Fruit fly (Drosophila melanogaster) whole organism, embryonic: ENCODE measurements around the gene Jhbp13.

Experiments used
- Ada2b ChIP-seq: fragments of 200-800 bp; sonication (Bioruptor generic); IDR thresholded peaks from 2 replicates; pipeline ENCODE4 v1.3.6; 2022; ENCODE audit warnings: missing biosample characterization, missing genetic modification characterization
- Aef1 ChIP-seq: fragments of 200-800 bp; sonication (Bioruptor generic); IDR thresholded peaks from 3 replicates; pipeline ENCODE4 v1.3.6; 2022; ENCODE audit warnings: missing biosample characterization, missing genetic modification characterization
- BtbVII ChIP-seq: fragments of 200-800 bp; sonication (Bioruptor generic); optimal IDR thresholded peaks from 3 replicates; lab custom pipeline; 2017; ENCODE audit warnings: missing biosample characterization, mild to moderate bottlenecking, missing genetic modification characterization
- CG10565 ChIP-seq: fragments of 200-800 bp; sonication (Bioruptor generic); optimal IDR thresholded peaks from 3 replicates; lab custom pipeline; 2016; ENCODE audit warnings: missing biosample characterization, mild to moderate bottlenecking, missing genetic modification characterization
- CG11085 ChIP-seq: fragments of 200-800 bp; sonication (Bioruptor generic); IDR thresholded peaks from 2 replicates; pipeline ENCODE4 v1.3.6; 2022; ENCODE audit warnings: missing biosample characterization, missing genetic modification characterization
- CG11398 ChIP-seq: fragments of 200-800 bp; sonication (Bioruptor generic); optimal IDR thresholded peaks from 2 replicates; lab custom pipeline; 2016; ENCODE audit warnings: missing biosample characterization, missing genetic modification characterization
- CG11695 ChIP-seq: fragments of 200-800 bp; sonication (Bioruptor generic); IDR thresholded peaks from 3 replicates; pipeline ENCODE4 v1.3.6; 2022; ENCODE audit warnings: missing biosample characterization, missing genetic modification characterization
- CG12659 ChIP-seq: fragments of 200-800 bp; sonication (Bioruptor generic); optimal IDR thresholded peaks from 3 replicates; lab custom pipeline; 2017; ENCODE audit warnings: mild to moderate bottlenecking, missing biosample characterization, missing genetic modification reagents, missing genetic modification characterization
- CG1529 ChIP-seq: fragments of 200-800 bp; sonication (Bioruptor generic); optimal IDR thresholded peaks from 3 replicates; lab custom pipeline; 2018; ENCODE audit warnings: missing biosample characterization, missing genetic modification characterization
- CG2712 ChIP-seq: fragments of 200-800 bp; optimal IDR thresholded peaks from 3 replicates; lab custom pipeline; 2019; ENCODE audit warnings: missing biosample characterization, mild to moderate bottlenecking, missing genetic modification characterization, moderate library complexity
- CG2889 ChIP-seq: fragments of 200-800 bp; sonication (Bioruptor generic); IDR thresholded peaks from 3 replicates; pipeline ENCODE4 v1.3.6; 2022; ENCODE audit warnings: missing biosample characterization, missing genetic modification characterization
- CG31365 ChIP-seq: fragments of 200-800 bp; sonication (Bioruptor generic); optimal IDR thresholded peaks from 2 replicates; lab custom pipeline; 2018; ENCODE audit warnings: missing biosample characterization, mild to moderate bottlenecking, missing genetic modification characterization
- CG31441 ChIP-seq: fragments of 200-800 bp; sonication (Bioruptor generic); IDR thresholded peaks from 2 replicates; pipeline ENCODE4 v1.3.6; 2022; ENCODE audit warnings: missing biosample characterization, missing genetic modification characterization
- CG5953 ChIP-seq: fragments of 200-800 bp; sonication (Bioruptor generic); IDR thresholded peaks from 2 replicates; pipeline ENCODE4 v1.3.6; 2022; ENCODE audit warnings: missing biosample characterization, missing genetic modification characterization
- CG6175 ChIP-seq: fragments of 200-800 bp; sonication (Bioruptor generic); IDR thresholded peaks from 3 replicates; pipeline ENCODE4 v1.3.6; 2022; ENCODE audit warnings: missing biosample characterization, missing genetic modification characterization
- CG7357 ChIP-seq: fragments of 200-800 bp; sonication (Bioruptor generic); IDR thresholded peaks from 3 replicates; pipeline ENCODE4 v1.3.6; 2022; ENCODE audit warnings: missing biosample characterization, missing genetic modification characterization
- CG8924 ChIP-seq: fragments of 200-800 bp; optimal IDR thresholded peaks from 3 replicates; lab custom pipeline; 2019; ENCODE audit warnings: missing biosample characterization, mild to moderate bottlenecking, missing genetic modification characterization, moderate library complexity
- Dfd ChIP-seq, 2 experiments: fragments of >200 bp; optimal IDR thresholded peaks; 2 replicates each; lab custom pipeline; 2017; ENCODE audit warnings: missing biosample characterization in 2 of 2, missing genetic modification characterization in 2 of 2
- Dip3 ChIP-seq: fragments of 200-800 bp; sonication (Bioruptor generic); optimal IDR thresholded peaks from 3 replicates; lab custom pipeline; 2016; ENCODE audit warnings: missing biosample characterization, missing genetic modification characterization
- Jarid2 ChIP-seq: fragments of 200-800 bp; sonication (Bioruptor generic); optimal IDR thresholded peaks from 3 replicates; lab custom pipeline; 2017; ENCODE audit warnings: mild to moderate bottlenecking, missing biosample characterization, missing genetic modification reagents, missing genetic modification characterization
- NC2β ChIP-seq: fragments of 200-800 bp; sonication (Bioruptor generic); optimal IDR thresholded peaks from 2 replicates; lab custom pipeline; 2016; ENCODE audit warnings: missing biosample characterization, missing genetic modification characterization
- Sry-β ChIP-seq: fragments of 200-800 bp; sonication (Bioruptor generic); optimal IDR thresholded peaks from 2 replicates; lab custom pipeline; 2018; ENCODE audit warnings: missing biosample characterization, mild to moderate bottlenecking, missing genetic modification characterization, moderate library complexity
- Taf1 ChIP-seq: fragments of 200-800 bp; sonication (Bioruptor generic); IDR thresholded peaks from 2 replicates; pipeline ENCODE4 v1.3.6; 2022; ENCODE audit warnings: missing biosample characterization, missing genetic modification characterization
- aop ChIP-seq: fragments of 200-800 bp; sonication (Bioruptor generic); IDR thresholded peaks from 2 replicates; pipeline ENCODE4 v1.3.6; 2022; ENCODE audit warnings: missing biosample characterization, missing genetic modification characterization
- bigmax ChIP-seq: fragments of 200-800 bp; sonication (Bioruptor generic); optimal IDR thresholded peaks from 2 replicates; lab custom pipeline; 2018; ENCODE audit warnings: missing biosample characterization, mild to moderate bottlenecking, missing genetic modification characterization
- bowl ChIP-seq: fragments of 200-800 bp; sonication (Bioruptor generic); IDR thresholded peaks from 2 replicates; pipeline ENCODE4 v1.3.6; 2022; ENCODE audit warnings: missing biosample characterization, missing genetic modification characterization
- btn ChIP-seq: fragments of 200-800 bp; sonication (Bioruptor generic); optimal IDR thresholded peaks from 2 replicates; lab custom pipeline; 2016; ENCODE audit warnings: missing biosample characterization, missing genetic modification characterization
- croc ChIP-seq: fragments of 200-800 bp; sonication (Bioruptor generic); conservative IDR thresholded peaks from 3 replicates; pipeline ENCODE4 v1.3.6; 2022; ENCODE audit warnings: missing biosample characterization, missing genetic modification characterization
- crp ChIP-seq, 2 experiments: fragments of 200-800 bp; sonication (Bioruptor generic); optimal IDR thresholded peaks; 2 replicates in 1 of 2; 3 replicates in 1 of 2; lab custom pipeline; 2017; ENCODE audit warnings: missing biosample characterization in 2 of 2, missing genetic modification characterization in 2 of 2, mild to moderate bottlenecking in 1 of 2, moderate library complexity in 1 of 2
- danr ChIP-seq: fragments of 200-800 bp; sonication (Bioruptor generic); IDR thresholded peaks from 2 replicates; pipeline ENCODE4 v1.3.6; 2022; ENCODE audit warnings: missing biosample characterization, missing genetic modification characterization
- dati ChIP-seq: fragments of 200-800 bp; sonication (Bioruptor generic); IDR thresholded peaks from 2 replicates; pipeline ENCODE4 v1.3.6; 2022; ENCODE audit warnings: missing biosample characterization, missing genetic modification characterization
- eyg ChIP-seq: fragments of 200-800 bp; sonication (Bioruptor generic); optimal IDR thresholded peaks from 3 replicates; lab custom pipeline; 2016; ENCODE audit warnings: missing biosample characterization, missing genetic modification characterization
- fd64A ChIP-seq: fragments of 200-800 bp; sonication (Bioruptor generic); optimal IDR thresholded peaks from 3 replicates; lab custom pipeline; 2018; ENCODE audit warnings: missing biosample characterization, mild to moderate bottlenecking, missing genetic modification characterization
- gcm ChIP-seq: fragments of 200-800 bp; sonication (Bioruptor generic); optimal IDR thresholded peaks from 2 replicates; lab custom pipeline; 2019; ENCODE audit warnings: missing biosample characterization, mild to moderate bottlenecking, missing genetic modification characterization, moderate library complexity
- gsb-n ChIP-seq: fragments of 200-800 bp; sonication (Bioruptor generic); optimal IDR thresholded peaks from 3 replicates; lab custom pipeline; 2018; ENCODE audit warnings: missing biosample characterization, mild to moderate bottlenecking, missing genetic modification characterization
- hbn ChIP-seq: fragments of 200-800 bp; sonication (Bioruptor generic); IDR thresholded peaks from 2 replicates; pipeline ENCODE4 v1.3.6; 2022; ENCODE audit warnings: missing biosample characterization, missing genetic modification characterization; ENCODE audit not compliant: partially characterized antibody
- hkb ChIP-seq, 2 experiments: fragments of 200-800 bp in 1 of 2; fragments of >200 bp in 1 of 2; sonication (Bioruptor generic) in 1 of 2; IDR thresholded peaks in 1 of 2; optimal IDR thresholded peaks in 1 of 2; 2 replicates each; pipeline versions ENCODE4 v1.3.6 to Lab custom; 2017 to 2022; ENCODE audit warnings: missing biosample characterization in 1 of 2, missing genetic modification characterization in 1 of 2
- kah ChIP-seq: fragments of 200-800 bp; sonication (Bioruptor generic); optimal IDR thresholded peaks from 2 replicates; lab custom pipeline; 2018; ENCODE audit warnings: missing biosample characterization, mild to moderate bottlenecking, missing genetic modification characterization
- lilli ChIP-seq: fragments of 200-800 bp; sonication (Bioruptor generic); optimal IDR thresholded peaks from 3 replicates; lab custom pipeline; 2016; ENCODE audit warnings: missing biosample characterization, missing genetic modification characterization
- mirr ChIP-seq: fragments of 200-800 bp; sonication (Bioruptor generic); optimal IDR thresholded peaks from 3 replicates; lab custom pipeline; 2018; ENCODE audit warnings: missing biosample characterization, mild to moderate bottlenecking, missing genetic modification characterization
- pros ChIP-seq: fragments of 200-800 bp; sonication (Bioruptor generic); optimal IDR thresholded peaks from 3 replicates; lab custom pipeline; 2019; ENCODE audit warnings: missing biosample characterization, mild to moderate bottlenecking, missing genetic modification characterization, moderate library complexity
- schlank ChIP-seq: fragments of 200-800 bp; sonication (Bioruptor generic); optimal IDR thresholded peaks from 2 replicates; lab custom pipeline; 2018; ENCODE audit warnings: missing biosample characterization, mild to moderate bottlenecking, missing genetic modification characterization
- shn ChIP-seq: fragments of 200-800 bp; sonication (Bioruptor generic); optimal IDR thresholded peaks from 3 replicates; lab custom pipeline; 2016; ENCODE audit warnings: missing biosample characterization, missing genetic modification characterization
- tgo ChIP-seq: fragments of 200-800 bp; sonication (Bioruptor generic); IDR thresholded peaks from 3 replicates; pipeline ENCODE4 v1.3.6; 2022; ENCODE audit warnings: missing biosample characterization, missing genetic modification characterization
- wor ChIP-seq: fragments of 200-800 bp; sonication (Bioruptor generic); IDR thresholded peaks from 2 replicates; pipeline ENCODE4 v1.3.6; 2022; ENCODE audit warnings: missing biosample characterization, missing genetic modification characterization

The Jhbp13 gene

DNA sequence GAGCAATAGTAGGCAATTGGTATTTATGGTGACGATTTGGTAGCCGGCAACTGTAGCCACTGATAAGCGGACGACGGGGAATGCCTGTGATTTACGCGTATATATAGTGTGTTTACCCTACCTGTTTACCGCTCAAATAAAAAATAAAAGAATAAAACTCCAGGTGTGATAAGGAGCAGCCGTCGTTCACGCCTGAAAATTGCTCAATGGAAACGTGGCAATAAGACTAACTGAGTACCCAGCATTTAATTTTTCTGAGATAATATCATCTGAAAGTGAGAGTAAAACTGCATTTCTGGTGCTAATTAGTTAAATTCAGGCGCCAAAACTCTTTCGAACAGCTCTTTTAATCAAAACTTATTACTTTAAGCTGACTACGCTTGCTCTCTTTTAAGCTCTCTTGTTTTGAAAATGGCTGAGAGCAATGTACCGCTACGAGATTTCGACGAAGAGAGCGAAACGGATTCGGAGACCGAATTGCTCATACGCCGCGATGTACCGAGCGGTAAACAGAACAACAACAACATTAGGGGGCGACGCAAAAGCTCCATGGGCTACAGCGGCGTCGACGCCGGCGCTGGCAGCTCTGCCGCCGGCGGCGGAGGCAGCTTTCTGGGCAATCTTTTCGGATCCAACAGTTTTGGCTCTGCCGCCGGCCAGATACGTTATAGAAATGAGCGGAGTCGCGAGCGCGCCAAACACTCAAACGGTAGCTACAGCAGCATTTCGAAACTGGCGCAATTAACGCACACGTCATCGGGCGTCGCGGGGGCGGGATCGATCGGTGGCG, 50.7 kb downstream of the Jhbp13 start (continued):
- peak; percentile 84 for TF ChIP-seq CG31365 (tag; lab: Kevin White, UChicago)
- peak; percentile 78 for TF ChIP-seq CG12659 (GFP tag; lab: Kevin White, UChicago)
- TF ChIP-seq aop (GFP tag; lab: Robert Waterston, UW) = no peak
- peak; percentile 26 for TF ChIP-seq lilli
- TF ChIP-seq tgo (GFP tag; lab: Robert Waterston, UW) = peak; percentile 32; the same call in 1 of the 3 replicates
- peak; percentile 27; the same call in 1 of the 2 replicates for TF ChIP-seq danr
- no peak for TF ChIP-seq Aef1
- peak; percentile 58 for TF ChIP-seq NC2β
- TF ChIP-seq schlank (tag; lab: Kevin White, UChicago) = peak; percentile 91
- TF ChIP-seq CG1529 (GFP tag; lab: Kevin White, UChicago) = peak; percentile 84
- TF ChIP-seq fd64A (GFP tag; lab: Kevin White, UChicago) = peak; percentile 87
- TF ChIP-seq hbn (GFP tag; lab: Robert Waterston, UW) = no peak
- no peak for TF ChIP-seq croc (GFP tag; lab: Robert Waterston, UW)
- TF ChIP-seq gsb-n (tag; lab: Kevin White, UChicago) = peak; percentile 62
- no peak for TF ChIP-seq crp (GFP tag; optimal IDR thresholded peaks at IDR 0.05; lab: Kevin White, UChicago)
- peak; percentile 97 for TF ChIP-seq Jarid2 (GFP tag; lab: Kevin White, UChicago)
- peak; percentile 96 for TF ChIP-seq CG6175 (GFP tag; lab: Robert Waterston, UW)
- TF ChIP-seq gcm = peak; percentile 83
- no peak for TF ChIP-seq CG10565 (GFP tag; lab: Kevin White, UChicago)
- TF ChIP-seq kah (GFP tag; lab: Kevin White, UChicago) = peak; percentile 66
- no peak for TF ChIP-seq Dip3 (GFP tag; lab: Kevin White, UChicago)
- peak; percentile 28; the same call in 1 of the 2 replicates for TF ChIP-seq CG11085 (GFP tag; lab: Robert Waterston, UW)
- TF ChIP-seq pros (GFP tag; lab: Kevin White, UChicago) = no peak
- TF ChIP-seq CG8924 (tag; lab: Kevin White, UChicago) = peak; percentile 74
- TF ChIP-seq CG11695 (GFP tag; lab: Robert Waterston, UW) = peak; percentile 73
- TF ChIP-seq BtbVII = peak; percentile 89
- 0 out of 3 replicates have a peak, but pooled peaks have one; percentile 33 for TF ChIP-seq CG7357 (GFP tag; lab: Robert Waterston, UW)
- TF ChIP-seq CG31441 (GFP tag; lab: Robert Waterston, UW) = peak; percentile 56; the same call in 1 of the 2 replicates
- TF ChIP-seq dati = 0 out of 2 replicates have a peak, but pooled peaks have one; percentile 20
- TF ChIP-seq wor (GFP tag; lab: Robert Waterston, UW) = no peak
- TF ChIP-seq CG11398 (GFP tag; lab: Kevin White, UChicago) = peak; percentile 64
- TF ChIP-seq hkb (optimal IDR thresholded peaks at IDR 0.05; lab: Kevin White, UChicago) = no peak
- peak; percentile 68 for TF ChIP-seq hkb (GFP tag; IDR thresholded peaks at IDR 0.05; lab: Robert Waterston, UW)
- no peak for TF ChIP-seq Ada2b (GFP tag; lab: Robert Waterston, UW)
- TF ChIP-seq shn (GFP tag; lab: Kevin White, UChicago) = peak; percentile 21
- no peak for TF ChIP-seq Taf1
- TF ChIP-seq bowl (GFP tag; lab: Robert Waterston, UW) = peak; percentile 63; the same call in 1 of the 2 replicates
- peak; percentile 72 for TF ChIP-seq eyg (GFP tag; lab: Kevin White, UChicago)
- TF ChIP-seq btn (GFP tag; lab: Kevin White, UChicago) = no peak
- TF ChIP-seq Sry-β = no peak
- no peak for TF ChIP-seq Dfd (GFP tag; optimal IDR thresholded peaks at IDR 0.05; lab: Kevin White, UChicago)
- TF ChIP-seq mirr (GFP tag; lab: Kevin White, UChicago) = peak; percentile 91
- peak; percentile 39 for TF ChIP-seq bigmax
- peak; percentile 75 for TF ChIP-seq CG5953 (GFP tag; lab: Robert Waterston, UW)
- TF ChIP-seq CG2712 = peak; percentile 57
- TF ChIP-seq CG2889 (GFP tag; lab: Robert Waterston, UW) = no peak
